Fruit fly (Drosophila melanogaster) whole organism, embryonic: ENCODE data around the gene CG5805.

Experiments used
- Abd-B ChIP-seq: fragments of 200-800 bp; sonication (Bioruptor generic); optimal IDR thresholded peaks from 2 replicates; lab custom pipeline; 2018; ENCODE audit warnings: missing biosample characterization, mild to moderate bottlenecking, missing genetic modification characterization, moderate library complexity
- Atf-2 ChIP-seq: fragments of 200-800 bp; sonication (Bioruptor generic); optimal IDR thresholded peaks from 2 replicates; lab custom pipeline; 2016; ENCODE audit warnings: missing biosample characterization, missing genetic modification characterization
- CG10209 ChIP-seq: fragments of 200-800 bp; sonication (Bioruptor generic); optimal IDR thresholded peaks from 3 replicates; lab custom pipeline; 2017; ENCODE audit warnings: missing biosample characterization, mild to moderate bottlenecking, missing genetic modification characterization, missing genetic modification reagents
- CG10462 ChIP-seq: fragments of 200-800 bp; sonication (Bioruptor generic); optimal IDR thresholded peaks from 2 replicates; lab custom pipeline; 2016; ENCODE audit warnings: missing biosample characterization, missing genetic modification characterization
- CG11560 ChIP-seq: fragments of 200-800 bp; sonication (Bioruptor generic); IDR thresholded peaks from 3 replicates; pipeline ENCODE4 v1.3.6; 2022; ENCODE audit warnings: missing biosample characterization, missing genetic modification characterization
- CG12104 ChIP-seq: fragments of 200-800 bp; sonication (Bioruptor generic); optimal IDR thresholded peaks from 3 replicates; lab custom pipeline; 2016; ENCODE audit warnings: missing biosample characterization, missing genetic modification characterization
- CG12155 ChIP-seq: fragments of 200-800 bp; sonication (Bioruptor generic); optimal IDR thresholded peaks from 3 replicates; lab custom pipeline; 2016; ENCODE audit warnings: missing biosample characterization, missing genetic modification characterization
- CG12659 ChIP-seq: fragments of 200-800 bp; sonication (Bioruptor generic); optimal IDR thresholded peaks from 3 replicates; lab custom pipeline; 2017; ENCODE audit warnings: mild to moderate bottlenecking, missing biosample characterization, missing genetic modification reagents, missing genetic modification characterization
- CG13624 ChIP-seq: fragments of 200-800 bp; sonication (Bioruptor generic); optimal IDR thresholded peaks from 2 replicates; lab custom pipeline; 2016; ENCODE audit warnings: missing biosample characterization, missing genetic modification characterization
- CG15011 ChIP-seq: fragments of 200-800 bp; sonication (Bioruptor generic); optimal IDR thresholded peaks from 3 replicates; lab custom pipeline; 2018; ENCODE audit warnings: missing biosample characterization, mild to moderate bottlenecking, missing genetic modification characterization
- CG17186 ChIP-seq: fragments of 200-800 bp; sonication (Bioruptor generic); optimal IDR thresholded peaks from 3 replicates; lab custom pipeline; 2017; ENCODE audit warnings: missing biosample characterization, missing genetic modification reagents, missing genetic modification characterization
- CG17359 ChIP-seq: fragments of 200-800 bp; sonication (Bioruptor generic); optimal IDR thresholded peaks from 3 replicates; lab custom pipeline; 2018; ENCODE audit warnings: missing biosample characterization, mild to moderate bottlenecking, missing genetic modification characterization, moderate library complexity
- CG17361 ChIP-seq: fragments of 200-800 bp; sonication (Bioruptor generic); IDR thresholded peaks from 3 replicates; pipeline ENCODE4 v1.3.6; 2022; ENCODE audit warnings: missing biosample characterization, missing genetic modification characterization
- CG17829 ChIP-seq: fragments of 200-800 bp; optimal IDR thresholded peaks from 2 replicates; lab custom pipeline; 2019; ENCODE audit warnings: missing biosample characterization, mild to moderate bottlenecking, missing genetic modification characterization, moderate library complexity
- CG18619 ChIP-seq: fragments of 200-800 bp; sonication (Bioruptor generic); optimal IDR thresholded peaks from 3 replicates; lab custom pipeline; 2017; ENCODE audit warnings: missing biosample characterization, mild to moderate bottlenecking, missing genetic modification characterization
- CG2202 ChIP-seq: fragments of 200-800 bp; sonication (Bioruptor generic); optimal IDR thresholded peaks from 2 replicates; lab custom pipeline; 2018; ENCODE audit warnings: missing biosample characterization, mild to moderate bottlenecking, missing genetic modification characterization
- CG6254 ChIP-seq: fragments of 200-800 bp; sonication (Bioruptor generic); optimal IDR thresholded peaks from 3 replicates; lab custom pipeline; 2017; ENCODE audit warnings: mild to moderate bottlenecking, missing biosample characterization, missing genetic modification reagents, missing genetic modification characterization
- CG6854 ChIP-seq: fragments of 200-800 bp; sonication (Bioruptor generic); optimal IDR thresholded peaks from 3 replicates; lab custom pipeline; 2017; ENCODE audit warnings: missing biosample characterization, mild to moderate bottlenecking, missing genetic modification characterization
- CG7372 ChIP-seq: fragments of 200-800 bp; sonication (Bioruptor generic); IDR thresholded peaks from 2 replicates; pipeline ENCODE4 v1.3.6; 2022; ENCODE audit warnings: missing biosample characterization, missing genetic modification characterization
- CG7745 ChIP-seq: fragments of 200-800 bp; sonication (Bioruptor generic); optimal IDR thresholded peaks from 2 replicates; lab custom pipeline; 2018; ENCODE audit warnings: missing biosample characterization, mild to moderate bottlenecking, missing genetic modification characterization, moderate library complexity
- CG7839 ChIP-seq: fragments of 200-800 bp; sonication (Bioruptor generic); optimal IDR thresholded peaks from 3 replicates; lab custom pipeline; 2018; ENCODE audit warnings: missing biosample characterization, mild to moderate bottlenecking, missing genetic modification characterization, moderate library complexity
- CG8290 ChIP-seq, 3 experiments: fragments of 200-800 bp; sonication (Bioruptor generic); optimal IDR thresholded peaks; 2 replicates each; lab custom pipeline; 2016 to 2019; ENCODE audit warnings: missing biosample characterization in 3 of 3, missing genetic modification characterization in 3 of 3, mild to moderate bottlenecking in 2 of 3, moderate library complexity in 1 of 3
- CG9797 ChIP-seq: fragments of 200-800 bp; sonication (Bioruptor generic); optimal IDR thresholded peaks from 3 replicates; lab custom pipeline; 2018; ENCODE audit warnings: missing biosample characterization, mild to moderate bottlenecking, missing genetic modification characterization
- Drgx ChIP-seq: fragments of 200-800 bp; sonication (Bioruptor generic); IDR thresholded peaks from 2 replicates; pipeline ENCODE4 v1.3.6; 2022; ENCODE audit warnings: missing biosample characterization, missing genetic modification characterization
- H2.0 ChIP-seq: fragments of 200-800 bp; sonication (Bioruptor generic); IDR thresholded peaks from 2 replicates; pipeline ENCODE4 v1.3.6; 2022; ENCODE audit warnings: missing biosample characterization, missing genetic modification characterization
- Hr51 ChIP-seq, 2 experiments: fragments of 200-800 bp; sonication (Bioruptor generic); optimal IDR thresholded peaks; 2 replicates in 1 of 2; 3 replicates in 1 of 2; lab custom pipeline; 2016 to 2018; ENCODE audit warnings: missing biosample characterization in 2 of 2, missing genetic modification characterization in 2 of 2, mild to moderate bottlenecking in 1 of 2, moderate library complexity in 1 of 2
- Lim3 ChIP-seq: fragments of 200-800 bp; sonication (Bioruptor generic); IDR thresholded peaks from 2 replicates; pipeline ENCODE4 v1.3.6; 2022; ENCODE audit warnings: missing biosample characterization, missing genetic modification characterization
- MESR4 ChIP-seq: fragments of 200-800 bp; sonication (Bioruptor generic); optimal IDR thresholded peaks from 2 replicates; lab custom pipeline; 2018; ENCODE audit warnings: missing biosample characterization, mild to moderate bottlenecking, missing genetic modification characterization, moderate library complexity
- Meics ChIP-seq: fragments of 200-800 bp; sonication (Bioruptor generic); optimal IDR thresholded peaks from 2 replicates; lab custom pipeline; 2017; ENCODE audit warnings: missing biosample characterization, mild to moderate bottlenecking, missing genetic modification characterization
- Mes4 ChIP-seq: fragments of 200-800 bp; sonication (Bioruptor generic); optimal IDR thresholded peaks from 2 replicates; lab custom pipeline; 2016; ENCODE audit warnings: missing biosample characterization, missing genetic modification characterization
- Nf-YA ChIP-seq: fragments of 200-800 bp; sonication (Bioruptor generic); IDR thresholded peaks from 2 replicates; pipeline ENCODE4 v1.3.6; 2022; ENCODE audit warnings: missing biosample characterization, missing genetic modification characterization
- NfI ChIP-seq: fragments of 200-800 bp; sonication (Bioruptor generic); optimal IDR thresholded peaks from 3 replicates; lab custom pipeline; 2018; ENCODE audit warnings: missing biosample characterization, mild to moderate bottlenecking, missing genetic modification characterization, moderate library complexity
- Sry-δ ChIP-seq: fragments of 200-800 bp; sonication (Bioruptor generic); optimal IDR thresholded peaks from 2 replicates; lab custom pipeline; 2016; ENCODE audit warnings: missing biosample characterization, missing genetic modification characterization
- Tbp ChIP-seq: fragments of >200 bp; optimal IDR thresholded peaks from 2 replicates; lab custom pipeline; 2018; ENCODE audit warnings: missing biosample characterization, missing genetic modification characterization
- amos ChIP-seq: fragments of 200-800 bp; sonication (Bioruptor generic); IDR thresholded peaks from 2 replicates; pipeline ENCODE4 v1.3.6; 2022; ENCODE audit warnings: missing biosample characterization, missing genetic modification characterization; ENCODE audit not compliant: partially characterized antibody
- ap ChIP-seq: fragments of 200-800 bp; sonication (Bioruptor generic); IDR thresholded peaks from 2 replicates; pipeline ENCODE4 v1.3.6; 2022; ENCODE audit warnings: missing biosample characterization, missing genetic modification characterization
- cas ChIP-seq: fragments of 200-800 bp; sonication (Bioruptor generic); IDR thresholded peaks from 2 replicates; pipeline ENCODE4 v1.3.6; 2022; ENCODE audit warnings: missing biosample characterization, missing genetic modification characterization
- corto ChIP-seq: fragments of 200-800 bp; sonication (Bioruptor generic); optimal IDR thresholded peaks from 2 replicates; lab custom pipeline; 2016; ENCODE audit warnings: missing biosample characterization, mild to moderate bottlenecking, missing genetic modification characterization, moderate library complexity
- fd3F ChIP-seq: fragments of 200-800 bp; sonication (Bioruptor generic); optimal IDR thresholded peaks from 2 replicates; lab custom pipeline; 2018; ENCODE audit warnings: missing biosample characterization, mild to moderate bottlenecking, missing genetic modification characterization, moderate library complexity
- ftz-f1 ChIP-seq: fragments of 200-800 bp; sonication (Bioruptor generic); optimal IDR thresholded peaks from 2 replicates; lab custom pipeline; 2016; ENCODE audit warnings: missing biosample characterization, missing genetic modification characterization
- h ChIP-seq: fragments of >200 bp; optimal IDR thresholded peaks from 2 replicates; lab custom pipeline; 2017
- hb ChIP-seq: fragments of 200-800 bp; sonication (Bioruptor generic); IDR thresholded peaks from 3 replicates; pipeline ENCODE4 v1.3.6; 2022; ENCODE audit warnings: missing biosample characterization, missing genetic modification characterization; ENCODE audit not compliant: partially characterized antibody
- hbn ChIP-seq: fragments of 200-800 bp; sonication (Bioruptor generic); IDR thresholded peaks from 2 replicates; pipeline ENCODE4 v1.3.6; 2022; ENCODE audit warnings: missing biosample characterization, missing genetic modification characterization; ENCODE audit not compliant: partially characterized antibody
- jigr1 ChIP-seq: fragments of 200-800 bp; sonication (Bioruptor generic); IDR thresholded peaks from 3 replicates; pipeline ENCODE4 v1.3.6; 2022; ENCODE audit warnings: missing biosample characterization, missing genetic modification characterization
- nom ChIP-seq: fragments of 200-800 bp; sonication (Bioruptor generic); optimal IDR thresholded peaks from 2 replicates; lab custom pipeline; 2017; ENCODE audit warnings: missing biosample characterization, missing genetic modification characterization, mild to moderate bottlenecking, moderate library complexity, missing genetic modification reagents
- sd ChIP-seq: fragments of 200-800 bp; sonication (Bioruptor generic); optimal IDR thresholded peaks from 3 replicates; lab custom pipeline; 2018; ENCODE audit warnings: missing biosample characterization, mild to moderate bottlenecking, missing genetic modification characterization, moderate library complexity
- vnd ChIP-seq: fragments of 200-800 bp; sonication (Bioruptor generic); IDR thresholded peaks from 3 replicates; pipeline ENCODE4 v1.3.6; 2022; ENCODE audit warnings: missing biosample characterization, missing genetic modification characterization; ENCODE audit not compliant: partially characterized antibody
- zfh2 ChIP-seq: fragments of 200-800 bp; sonication (Bioruptor generic); optimal IDR thresholded peaks from 2 replicates; lab custom pipeline; 2016; ENCODE audit warnings: missing biosample characterization, missing genetic modification characterization

Gene CG5805

dm6 chr3R:24768538-24769401, 18.5 kb downstream of the CG5805 start, which contains the start of gene CG13631 (continued):
- TF ChIP-seq CG12155 (peak; percentile 82), sd (tag; lab: Kevin White, UChicago) (peak; percentile 72), CG18619 (peak; percentile 91), Abd-B (peak; percentile 93), CG17359 (peak; percentile 96), ap (GFP tag; lab: Robert Waterston, UW) (peak; percentile 90), Sry-δ (GFP tag; lab: Kevin White, UChicago) (peak; percentile 58), CG7745 (tag; lab: Kevin White, UChicago) (no peak), ftz-f1 (no peak), h (no peak), Mes4 (GFP tag; lab: Kevin White, UChicago) (peak; percentile 96), Meics (GFP tag; lab: Kevin White, UChicago) (peak; percentile 68), fd3F (GFP tag; lab: Kevin White, UChicago) (no peak), cas (GFP tag; lab: Robert Waterston, UW) (0 out of 2 replicates have a peak, but pooled peaks have one; percentile 36), CG12104 (GFP tag; lab: Kevin White, UChicago) (peak; percentile 90), CG17829 (peak; percentile 96), CG9797 (GFP tag; lab: Kevin White, UChicago) (peak; percentile 32), CG6254 (peak; percentile 95), CG10209 (GFP tag; lab: Kevin White, UChicago) (peak; percentile 93), CG10462 (GFP tag; lab: Kevin White, UChicago) (peak; percentile 96), Lim3 (GFP tag; lab: Robert Waterston, UW) (peak; percentile 66), corto (GFP tag; lab: Kevin White, UChicago) (peak; percentile 85), CG17186 (GFP tag; lab: Kevin White, UChicago) (peak; percentile 90), hbn (GFP tag; lab: Robert Waterston, UW) (no peak), vnd (GFP tag; lab: Robert Waterston, UW) (no peak), jigr1 (GFP tag; lab: Robert Waterston, UW) (peak; percentile 90), CG17361 (GFP tag; lab: Robert Waterston, UW) (peak; percentile 98), Nf-YA (peak; percentile 88), hb (no peak), NfI (GFP tag; lab: Kevin White, UChicago) (peak; percentile 91), Atf-2 (peak; percentile 96), MESR4 (GFP tag; lab: Kevin White, UChicago) (no peak), CG13624 (GFP tag; lab: Kevin White, UChicago) (peak; percentile 75), CG15011 (GFP tag; lab: Kevin White, UChicago) (peak; percentile 78), CG12659 (GFP tag; lab: Kevin White, UChicago) (peak; percentile 90), Tbp (GFP tag; lab: Kevin White, UChicago) (no peak), CG11560 (tag; lab: Robert Waterston, UW) (peak; percentile 64; the same call in 2 of the 3 replicates), CG7372 (GFP tag; lab: Robert Waterston, UW) (peak; percentile 83), Drgx (peak; percentile 97), CG7839 (tag; lab: Kevin White, UChicago) (peak; percentile 95), CG2202 (tag; lab: Kevin White, UChicago) (peak; percentile 94), Hr51 (GFP tag; optimal IDR thresholded peaks at IDR 0.05; lab: Kevin White, UChicago) (peak; percentile 46 to 95), amos (GFP tag; lab: Robert Waterston, UW) (no peak), CG8290 (GFP tag; optimal IDR thresholded peaks at IDR 0.05; lab: Kevin White, UChicago) (peak; percentile 89), CG8290 (tag; optimal IDR thresholded peaks at IDR 0.05; lab: Kevin White, UChicago) (peak; percentile 17 to 90), CG6854 (GFP tag; lab: Kevin White, UChicago) (peak; percentile 67), zfh2 (GFP tag; lab: Kevin White, UChicago) (peak; percentile 45), nom (GFP tag; lab: Kevin White, UChicago) (no peak), H2.0 (GFP tag; lab: Robert Waterston, UW) (peak; percentile 77)
